Fruit fly (Drosophila melanogaster) whole organism, adult: ENCODE data around the gene Cp7Fb.

Source experiments
- CG11617 ChIP-seq: fragments of 200-800 bp; sonication (Bioruptor generic); optimal IDR thresholded peaks from 2 replicates; lab custom pipeline; 2017; ENCODE audit warnings: mild to moderate bottlenecking, missing biosample characterization, missing genetic modification reagents, missing genetic modification characterization
- CG12768 ChIP-seq: fragments of 200-800 bp; sonication (Bioruptor generic); optimal IDR thresholded peaks from 2 replicates; lab custom pipeline; 2017; ENCODE audit warnings: missing biosample characterization, missing genetic modification characterization, mild to moderate bottlenecking, moderate library complexity, missing genetic modification reagents
- CG14711 ChIP-seq: fragments of 200-800 bp; sonication (Bioruptor generic); optimal IDR thresholded peaks from 2 replicates; lab custom pipeline; 2018; ENCODE audit warnings: missing biosample characterization, mild to moderate bottlenecking, missing genetic modification characterization, moderate library complexity
- CG1620 ChIP-seq: fragments of 200-800 bp; sonication (Bioruptor generic); optimal IDR thresholded peaks from 2 replicates; lab custom pipeline; 2016; ENCODE audit warnings: missing biosample characterization, missing genetic modification characterization
- CG33017 ChIP-seq: fragments of 200-800 bp; sonication (Bioruptor generic); optimal IDR thresholded peaks from 2 replicates; lab custom pipeline; 2018; ENCODE audit warnings: missing biosample characterization, mild to moderate bottlenecking, missing genetic modification characterization, moderate library complexity
- CG5204 ChIP-seq: fragments of 200-800 bp; sonication (Bioruptor generic); optimal IDR thresholded peaks from 2 replicates; lab custom pipeline; 2016; ENCODE audit warnings: missing biosample characterization, missing genetic modification characterization
- CG7045 ChIP-seq: fragments of 200-800 bp; sonication (Bioruptor generic); optimal IDR thresholded peaks from 2 replicates; lab custom pipeline; 2017; ENCODE audit warnings: missing biosample characterization, mild to moderate bottlenecking, missing genetic modification characterization
- CG7101 ChIP-seq: fragments of 200-800 bp; sonication (Bioruptor generic); optimal IDR thresholded peaks from 2 replicates; lab custom pipeline; 2018; ENCODE audit warnings: missing biosample characterization, mild to moderate bottlenecking, missing genetic modification characterization, moderate library complexity
- Clk ChIP-seq: fragments of 200-800 bp; sonication (Bioruptor generic); optimal IDR thresholded peaks from 2 replicates; lab custom pipeline; 2017; ENCODE audit warnings: missing biosample characterization, missing genetic modification characterization
- Crg-1 ChIP-seq: fragments of 200-800 bp; sonication (Bioruptor generic); optimal IDR thresholded peaks from 2 replicates; lab custom pipeline; 2016; ENCODE audit warnings: missing biosample characterization, missing genetic modification characterization
- Hr96 ChIP-seq: fragments of 200-800 bp; sonication (Bioruptor generic); optimal IDR thresholded peaks from 2 replicates; lab custom pipeline; 2016; ENCODE audit warnings: missing biosample characterization, missing genetic modification characterization
- Mnt ChIP-seq: fragments of 200-800 bp; sonication (Bioruptor generic); optimal IDR thresholded peaks from 2 replicates; lab custom pipeline; 2016; ENCODE audit warnings: missing biosample characterization, mild to moderate bottlenecking, missing genetic modification characterization
- bab1 ChIP-seq: fragments of 200-800 bp; sonication (Bioruptor generic); optimal IDR thresholded peaks from 3 replicates; lab custom pipeline; 2019; ENCODE audit warnings: missing biosample characterization, mild to moderate bottlenecking, missing genetic modification characterization, moderate library complexity
- cic ChIP-seq: fragments of 200-800 bp; sonication (Bioruptor generic); optimal IDR thresholded peaks from 2 replicates; lab custom pipeline; 2017; ENCODE audit warnings: missing biosample characterization, mild to moderate bottlenecking, missing genetic modification characterization, moderate library complexity
- cnc ChIP-seq, 2 experiments: fragments of >200 bp; optimal IDR thresholded peaks; 2 replicates each; lab custom pipeline; 2017
- kay ChIP-seq: fragments of 200-800 bp; sonication (Bioruptor generic); peaks from one replicate; lab custom pipeline; 2016; ENCODE audit warnings: missing biosample characterization, missing genetic modification characterization, borderline replicate concordance
- ovo ChIP-seq: fragments of 200-800 bp; sonication (Bioruptor generic); optimal IDR thresholded peaks from 2 replicates; lab custom pipeline; 2016; ENCODE audit warnings: missing biosample characterization, missing genetic modification characterization
- pad ChIP-seq: fragments of 200-800 bp; sonication (Bioruptor generic); optimal IDR thresholded peaks from 3 replicates; lab custom pipeline; 2017; ENCODE audit warnings: missing biosample characterization, missing genetic modification characterization, mild to moderate bottlenecking, moderate library complexity, missing genetic modification reagents
- tj ChIP-seq: fragments of 200-800 bp; sonication (Bioruptor generic); optimal IDR thresholded peaks from 3 replicates; lab custom pipeline; 2017; ENCODE audit warnings: missing biosample characterization, mild to moderate bottlenecking, missing genetic modification characterization, moderate library complexity
- toe ChIP-seq: fragments of 200-800 bp; sonication (Bioruptor generic); optimal IDR thresholded peaks from 2 replicates; lab custom pipeline; 2016; ENCODE audit warnings: missing biosample characterization, missing genetic modification characterization

Gene Cp7Fb

DNA sequence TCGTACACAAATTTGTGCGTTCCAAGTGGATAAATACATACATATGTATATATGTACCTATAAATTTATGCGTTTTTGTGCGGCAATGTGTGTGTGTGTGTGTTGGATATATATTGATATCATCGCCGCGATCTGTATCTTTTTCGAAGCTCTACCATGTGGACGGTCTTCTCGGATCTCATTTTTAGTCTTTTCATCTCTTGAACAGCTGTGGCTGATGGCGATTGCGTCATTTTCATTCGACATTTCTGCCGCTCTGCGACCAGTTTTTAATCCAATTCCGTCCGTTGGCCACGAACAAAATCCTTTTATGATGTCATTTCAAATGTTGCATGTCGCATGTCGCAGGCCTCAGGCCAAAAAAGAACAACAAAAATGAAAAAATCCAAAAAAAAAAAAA, 46.9 kb downstream of the Cp7Fb start:
- no peak for TF ChIP-seq pad (GFP tag; lab: Kevin White, UChicago)
- no peak for TF ChIP-seq toe (GFP tag; lab: Kevin White, UChicago)
- no peak for TF ChIP-seq CG1620 (GFP tag; lab: Kevin White, UChicago)
- no peak for TF ChIP-seq CG11617
- no peak for TF ChIP-seq ovo (GFP tag; lab: Kevin White, UChicago)
- TF ChIP-seq CG7045 (GFP tag; lab: Kevin White, UChicago), result no peak
- no peak for TF ChIP-seq CG5204 (GFP tag; lab: Kevin White, UChicago)
- TF ChIP-seq tj (GFP tag; lab: Kevin White, UChicago), result no peak
- TF ChIP-seq Hr96, result no peak
- TF ChIP-seq CG14711, result no peak
- no peak for TF ChIP-seq kay (GFP tag; lab: Kevin White, UChicago)
- TF ChIP-seq Mnt (GFP tag; lab: Kevin White, UChicago), result no peak

DNA sequence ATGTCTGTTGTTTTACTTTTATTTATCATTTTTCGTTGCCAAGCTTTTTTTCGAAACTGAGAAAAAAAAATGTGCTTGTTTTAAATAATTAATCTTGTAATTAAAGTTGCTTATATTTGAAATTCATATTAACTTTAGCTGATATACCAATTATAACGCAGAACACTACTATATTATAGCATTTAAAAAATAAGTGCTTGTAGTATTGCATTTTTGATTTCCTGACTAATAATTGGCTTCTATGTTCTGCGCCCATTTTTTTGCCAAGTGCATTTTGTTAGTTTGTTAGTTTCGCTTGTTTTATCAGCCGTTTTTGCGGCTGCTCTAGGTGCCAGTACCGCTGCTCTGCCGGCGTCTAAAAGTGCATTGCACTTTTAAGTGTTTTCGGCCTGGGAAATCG, 47.9 kb downstream of the Cp7Fb start:
- TF ChIP-seq CG12768 (no peak), toe (GFP tag; lab: Kevin White, UChicago) (no peak), cnc (optimal IDR thresholded peaks at IDR 0.05; lab: Kevin White, UChicago) (no peak), cic (GFP tag; lab: Kevin White, UChicago) (no peak), CG11617 (no peak), Clk (GFP tag; lab: Kevin White, UChicago) (no peak), Crg-1 (no peak), CG14711 (no peak), Hr96 (no peak)

DNA sequence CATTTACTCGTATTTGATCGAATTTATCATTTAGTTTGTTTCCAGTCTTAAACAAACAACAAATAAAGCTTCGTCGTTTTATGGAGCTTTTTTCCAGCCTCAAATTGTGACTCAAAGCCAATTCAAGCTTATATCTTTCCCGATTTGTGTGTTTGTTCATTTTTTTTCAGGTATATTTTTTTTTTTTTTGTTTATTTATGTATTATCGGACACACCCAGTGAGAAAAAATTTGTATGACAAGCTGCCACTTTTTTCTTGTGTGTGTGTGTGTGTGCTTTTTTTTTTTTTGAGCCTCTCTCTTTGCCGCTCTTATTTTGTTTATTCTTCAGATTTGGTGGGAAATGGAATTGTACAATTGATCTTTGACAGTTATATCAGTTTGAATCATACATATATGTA, 48.9 kb downstream of the Cp7Fb start:
- TF ChIP-seq bab1 (GFP tag; lab: Kevin White, UChicago), result no peak
- TF ChIP-seq Crg-1, result no peak
- TF ChIP-seq CG7101, result no peak
- TF ChIP-seq kay (GFP tag; lab: Kevin White, UChicago), result no peak
- no peak for TF ChIP-seq cic (GFP tag; lab: Kevin White, UChicago)
- no peak for TF ChIP-seq CG14711
- TF ChIP-seq Clk (GFP tag; lab: Kevin White, UChicago), result no peak
- TF ChIP-seq cnc (optimal IDR thresholded peaks at IDR 0.05; lab: Kevin White, UChicago), result no peak
- no peak for TF ChIP-seq CG11617
- no peak for TF ChIP-seq tj (GFP tag; lab: Kevin White, UChicago)
- no peak for TF ChIP-seq pad (GFP tag; lab: Kevin White, UChicago)
- no peak for TF ChIP-seq Mnt (GFP tag; lab: Kevin White, UChicago)
- TF ChIP-seq toe (GFP tag; lab: Kevin White, UChicago), result no peak
- no peak for TF ChIP-seq CG1620 (GFP tag; lab: Kevin White, UChicago)
- no peak for TF ChIP-seq CG12768
- TF ChIP-seq Hr96, result no peak
- TF ChIP-seq CG33017, result no peak
- TF ChIP-seq ovo (GFP tag; lab: Kevin White, UChicago), result no peak
- TF ChIP-seq CG7045 (GFP tag; lab: Kevin White, UChicago), result no peak

- TF ChIP-seq tj (GFP tag; lab: Kevin White, UChicago) (peak; percentile 40), CG14711 (no peak)
Measured at dm6 chrX:8523572-8524155, 50.0 kb downstream of the Cp7Fb start.
